Worm (Caenorhabditis elegans) whole organism, mixed stage, embryonic: ENCODE results near the gene F19C7.4.

Experiments used
- elt-3 ChIP-seq: fragments of 150-350 bp; optimal IDR thresholded peaks from 2 replicates; lab custom pipeline; 2014; ENCODE audit warnings: missing biosample characterization, missing genetic modification characterization
- nhr-76 ChIP-seq: sonication (generic microtip); optimal IDR thresholded peaks from 2 replicates; lab custom pipeline; 2017; ENCODE audit warnings: missing biosample characterization, missing genetic modification characterization
- snpc-4 ChIP-seq: fragments of 150-350 bp; optimal IDR thresholded peaks from 2 replicates; lab custom pipeline; 2014; ENCODE audit warnings: missing biosample characterization, missing genetic modification characterization

DNA sequence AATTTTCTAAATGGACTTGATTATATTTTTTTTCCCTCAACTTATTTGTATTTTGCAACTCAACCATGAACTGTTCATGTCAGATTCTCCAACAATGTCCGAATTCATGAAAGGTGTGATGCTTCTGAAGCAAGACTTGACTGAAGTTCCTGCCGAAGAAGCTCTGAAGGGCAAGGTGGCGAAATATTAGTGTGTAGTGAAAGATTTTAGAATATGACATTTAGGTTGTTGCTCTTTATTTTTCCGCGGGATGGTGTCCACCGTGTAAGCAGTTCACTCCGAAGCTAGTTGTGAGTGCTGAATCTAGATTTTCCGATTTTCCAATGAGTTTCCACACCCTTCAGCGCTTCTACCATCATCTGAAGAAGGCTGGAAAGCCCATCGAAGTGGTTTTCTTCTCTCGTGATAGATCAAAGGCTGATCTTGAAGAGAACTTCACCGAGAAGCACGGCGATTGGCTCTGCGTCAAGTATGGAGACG, 49.7 kb downstream of the F19C7.4 start, which contains the start of gene F29B9.5:
- TF ChIP-seq nhr-76 (tag; lab: Kevin White, UChicago): no peak
- no peak for TF ChIP-seq snpc-4 (tag; lab: Kevin White, UChicago)
- no peak for TF ChIP-seq elt-3 (tag; lab: Kevin White, UChicago)
